Worm (Caenorhabditis elegans) whole organism, late embryonic: Measurements from ENCODE around the gene C02B8.7.

Source experiments
- ceh-48 ChIP-seq: sonication (generic microtip); optimal IDR thresholded peaks from 2 replicates; lab custom pipeline; 2016; ENCODE audit warnings: missing genetic modification characterization, inconsistent platforms, missing compliant biosample characterization
- dmd-4 ChIP-seq: sonication (generic microtip); optimal IDR thresholded peaks from 2 replicates; lab custom pipeline; 2016; ENCODE audit warnings: borderline replicate concordance, missing genetic modification characterization, missing compliant biosample characterization
- elt-2 ChIP-seq: sonication (generic microtip); optimal IDR thresholded peaks from 2 replicates; lab custom pipeline; 2016; ENCODE audit warnings: missing genetic modification reagents, missing genetic modification characterization, missing compliant biosample characterization
- pax-1 ChIP-seq: fragments of 150-350 bp; optimal IDR thresholded peaks from 2 replicates; lab custom pipeline; 2014; ENCODE audit warnings: missing biosample characterization, missing genetic modification characterization
- rnt-1 ChIP-seq: sonication (generic microtip); optimal IDR thresholded peaks from 2 replicates; lab custom pipeline; 2016; ENCODE audit warnings: missing genetic modification characterization, missing compliant biosample characterization
- unc-55 ChIP-seq: sonication (generic microtip); optimal IDR thresholded peaks from 2 replicates; lab custom pipeline; 2017; ENCODE audit warnings: missing biosample characterization, missing genetic modification reagents, missing genetic modification characterization

DNA sequence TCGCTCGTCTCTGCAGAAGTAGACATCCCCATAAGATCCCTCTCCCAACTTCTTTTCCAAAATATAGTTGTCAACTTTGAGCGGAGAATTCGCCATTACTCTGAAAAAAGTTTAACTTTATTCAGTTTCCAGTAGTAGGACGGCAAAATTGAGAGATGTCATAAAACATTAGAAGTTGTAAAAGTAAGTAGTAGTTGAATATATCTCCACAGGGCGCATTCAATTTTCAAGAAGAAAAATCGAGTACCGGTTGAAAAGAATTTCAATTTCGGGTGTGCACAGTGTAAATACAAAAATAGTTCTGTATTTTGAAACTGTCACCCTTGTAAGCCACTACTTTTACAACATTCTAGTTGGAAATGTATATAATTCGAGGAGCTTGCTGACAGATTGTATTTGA, 12.9 kb upstream of the C02B8.7 start, which contains the start of gene F22F1.2:
- TF ChIP-seq dmd-4 (tag; lab: Kevin White, UChicago), result no peak
- TF ChIP-seq pax-1 (tag; lab: Kevin White, UChicago), result no peak
- no peak for TF ChIP-seq elt-2
- no peak for TF ChIP-seq rnt-1 (tag; lab: Kevin White, UChicago)
- TF ChIP-seq unc-55 (GFP tag; lab: Kevin White, UChicago), result no peak
- TF ChIP-seq ceh-48 (tag; lab: Kevin White, UChicago), result no peak
